Worm (Caenorhabditis elegans): ENCODE data around the gene dre-1.

The dre-1 gene

DNA sequence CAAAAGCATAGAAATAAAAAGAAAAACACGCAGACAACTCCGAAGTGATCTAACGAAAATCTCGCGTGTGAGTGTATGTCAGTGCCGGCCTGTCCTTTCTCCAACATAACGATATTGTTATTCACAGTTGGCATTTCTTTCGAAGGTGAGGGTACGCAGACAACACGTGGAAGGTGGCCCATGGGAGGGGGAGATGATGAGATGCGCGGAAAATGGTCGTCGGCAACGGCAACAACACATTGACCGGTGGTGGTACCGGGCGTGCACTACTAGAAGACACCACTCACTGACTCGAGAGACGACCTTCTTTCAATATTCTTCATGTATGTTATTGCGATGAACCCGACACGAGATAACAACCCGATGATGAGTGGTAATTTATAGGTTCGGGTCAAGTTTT, 1.3 kb downstream of the dre-1 start (continued):
- TF ChIP-seq zip-4 (GFP tag; optimal IDR thresholded peaks at IDR 0.05) (no peak), ceh-90 (tag; optimal IDR thresholded peaks at IDR 0.05) (no peak), lir-3 (tag; optimal IDR thresholded peaks at IDR 0.05; ENCODE audit: poor library complexity) (no peak), fkh-4 (tag; optimal IDR thresholded peaks at IDR 0.05; ENCODE audit: borderline replicate concordance) (no peak), tlp-1 (tag; optimal IDR thresholded peaks at IDR 0.05) (no peak), sptf-1 (tag; optimal IDR thresholded peaks at IDR 0.05) (no peak), nhr-28 (tag; optimal IDR thresholded peaks at IDR 0.05) (no peak), efl-3 (GFP tag; optimal IDR thresholded peaks at IDR 0.05) (no peak)

DNA sequence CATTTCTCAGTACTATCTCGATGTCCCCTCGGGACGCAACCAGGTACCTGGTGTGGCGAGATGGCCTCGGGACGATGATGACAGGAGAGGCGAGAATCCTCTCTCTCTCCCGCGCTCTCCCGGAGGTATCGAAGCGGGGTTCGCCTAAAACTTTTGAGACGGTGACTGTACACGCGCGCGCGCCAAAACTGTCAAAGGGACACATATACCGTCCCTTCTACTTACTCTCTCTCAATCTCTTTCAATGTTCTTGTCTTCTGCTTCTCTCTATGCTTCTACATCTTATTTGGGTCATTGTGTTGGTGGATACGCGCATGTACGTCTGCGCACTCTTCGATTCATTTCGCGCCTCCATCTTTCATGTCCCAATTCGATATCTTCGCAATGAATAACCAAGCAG, 4.4 kb downstream of the dre-1 start:
- TF ChIP-seq unc-30 (tag; optimal IDR thresholded peaks at IDR 0.05) (no peak), blmp-1 (tag; optimal IDR thresholded peaks at IDR 0.05) (peak; percentile 63), tlp-1 (tag; optimal IDR thresholded peaks at IDR 0.05) (no peak), fkh-4 (tag; optimal IDR thresholded peaks at IDR 0.05; ENCODE audit: borderline replicate concordance) (no peak), ets-5 (GFP tag; IDR thresholded peaks at IDR 0.05) (no peak), unc-130 (tag; optimal IDR thresholded peaks at IDR 0.05) (no peak), lin-39 (tag; optimal IDR thresholded peaks at IDR 0.05) (no peak), aha-1 (tag; optimal IDR thresholded peaks at IDR 0.05) (no peak), hlh-4 (tag; optimal IDR thresholded peaks at IDR 0.05) (no peak), rnt-1 (tag; optimal IDR thresholded peaks at IDR 0.05) (no peak), lsy-2 (tag; optimal IDR thresholded peaks at IDR 0.05) (peak in 1 of 2 experiments; percentile 38), ceh-8 (GFP tag; optimal IDR thresholded peaks at IDR 0.05) (no peak), Y116A8C.19 (tag; optimal IDR thresholded peaks at IDR 0.05; ENCODE audit: borderline replicate concordance) (no peak), swsn-7 (tag; optimal IDR thresholded peaks at IDR 0.05) (no peak), lin-15B (tag; optimal IDR thresholded peaks at IDR 0.05) (no peak), C16A3.4 (tag; optimal IDR thresholded peaks at IDR 0.05) (peak; percentile 2), C34B4.2 (tag; optimal IDR thresholded peaks at IDR 0.05) (no peak), sox-4 (tag; optimal IDR thresholded peaks at IDR 0.05) (no peak), snu-23 (GFP tag; optimal IDR thresholded peaks at IDR 0.05) (peak; percentile 47), dsc-1 (tag; optimal IDR thresholded peaks at IDR 0.05) (no peak), hlh-17 (GFP tag; optimal IDR thresholded peaks at IDR 0.05; ENCODE audit: borderline replicate concordance) (no peak), nhr-71 (tag; optimal IDR thresholded peaks at IDR 0.05) (peak; percentile 32), egl-27 (tag; optimal IDR thresholded peaks at IDR 0.05) (no peak), nhr-19 (GFP tag; conservative IDR thresholded peaks at IDR 0.05) (no peak), irx-1 (tag; optimal IDR thresholded peaks at IDR 0.05) (no peak), skn-1 (tag; optimal IDR thresholded peaks at IDR 0.05) (peak; percentile 44), mdl-1 (tag; optimal IDR thresholded peaks at IDR 0.05) (peak in 1 of 2 experiments; percentile 22), lin-13 (GFP tag; optimal IDR thresholded peaks at IDR 0.05) (no peak), elt-3 (tag; optimal IDR thresholded peaks at IDR 0.05) (peak in 1 of 6 experiments; percentile 48), nhr-90 (tag; optimal IDR thresholded peaks at IDR 0.05; ENCODE audit: poor library complexity) (peak; percentile 4), mep-1 (tag; optimal IDR thresholded peaks at IDR 0.05) (peak; percentile 11), lin-14 (GFP tag; optimal IDR thresholded peaks at IDR 0.05) (peak; percentile 80), ceh-88 (GFP tag; IDR thresholded peaks at IDR 0.05) (no peak), mef-2 (tag; optimal IDR thresholded peaks at IDR 0.05) (no peak), nhr-20 (tag; optimal IDR thresholded peaks at IDR 0.05) (peak; percentile 49), egl-13 (tag; optimal IDR thresholded peaks at IDR 0.05) (no peak), pag-3 (tag; optimal IDR thresholded peaks at IDR 0.05; ENCODE audit: borderline replicate concordance, insufficient read depth) (no peak), nhr-84 (tag; optimal IDR thresholded peaks at IDR 0.05) (no peak), mab-9 (GFP tag; IDR thresholded peaks at IDR 0.05) (no peak), efl-1 (optimal IDR thresholded peaks at IDR 0.05) (no peak), efl-1 (GFP tag; optimal IDR thresholded peaks at IDR 0.05 in 1 of 2) (peak in 1 of 2 experiments; percentile 77), dpl-1 (GFP tag; optimal IDR thresholded peaks at IDR 0.05) (peak in 1 of 3 experiments; percentile 12), unc-62 (GFP tag; optimal IDR thresholded peaks at IDR 0.05) (no peak), elt-2 (tag; optimal IDR thresholded peaks at IDR 0.05) (no peak)
